Fruit fly (Drosophila melanogaster) whole organism, embryonic: ENCODE measurements around the gene Miga.

Experiments
- Antp ChIP-seq: fragments of 200-800 bp; sonication (Bioruptor generic); optimal IDR thresholded peaks from 3 replicates; lab custom pipeline; 2016; ENCODE audit warnings: missing biosample characterization, missing genetic modification characterization
- CG11398 ChIP-seq: fragments of 200-800 bp; sonication (Bioruptor generic); optimal IDR thresholded peaks from 2 replicates; lab custom pipeline; 2016; ENCODE audit warnings: missing biosample characterization, missing genetic modification characterization
- CG12236 ChIP-seq: fragments of 200-800 bp; sonication (Bioruptor generic); optimal IDR thresholded peaks from 2 replicates; lab custom pipeline; 2016; ENCODE audit warnings: missing biosample characterization, missing genetic modification characterization
- CG12299 ChIP-seq: fragments of 200-800 bp; sonication (Bioruptor generic); optimal IDR thresholded peaks from 2 replicates; lab custom pipeline; 2018; ENCODE audit warnings: missing biosample characterization, mild to moderate bottlenecking, missing genetic modification characterization
- CG12391 ChIP-seq: fragments of 200-800 bp; sonication (Bioruptor generic); optimal IDR thresholded peaks from 3 replicates; lab custom pipeline; 2018; ENCODE audit warnings: missing biosample characterization, mild to moderate bottlenecking, missing genetic modification characterization, moderate library complexity
- CG12769 ChIP-seq: fragments of 200-800 bp; sonication (Bioruptor generic); optimal IDR thresholded peaks from 2 replicates; lab custom pipeline; 2019; ENCODE audit warnings: missing biosample characterization, mild to moderate bottlenecking, missing genetic modification characterization, moderate library complexity
- CG13123 ChIP-seq: fragments of 200-800 bp; sonication (Bioruptor generic); optimal IDR thresholded peaks from 2 replicates; lab custom pipeline; 2016; ENCODE audit warnings: missing biosample characterization, missing genetic modification characterization
- CG14050 ChIP-seq: fragments of 200-800 bp; sonication (Bioruptor generic); IDR thresholded peaks from 3 replicates; pipeline ENCODE4 v1.3.6; 2022; ENCODE audit warnings: missing biosample characterization, missing genetic modification characterization
- CG14441 ChIP-seq: fragments of 200-800 bp; sonication (Bioruptor generic); IDR thresholded peaks from 2 replicates; pipeline ENCODE4 v1.3.6; 2022; ENCODE audit warnings: missing biosample characterization, missing genetic modification characterization
- CG14710 ChIP-seq: fragments of 200-800 bp; sonication (Bioruptor generic); optimal IDR thresholded peaks from 3 replicates; lab custom pipeline; 2019; ENCODE audit warnings: missing biosample characterization, mild to moderate bottlenecking, missing genetic modification characterization, moderate library complexity
- CG16779 ChIP-seq: fragments of 200-800 bp; sonication (Bioruptor generic); IDR thresholded peaks from 2 replicates; pipeline ENCODE4 v1.3.6; 2022; ENCODE audit warnings: missing biosample characterization, missing genetic modification characterization
- CG16813 ChIP-seq: fragments of 200-800 bp; sonication (Bioruptor generic); IDR thresholded peaks from 3 replicates; pipeline ENCODE4 v1.3.6; 2022; ENCODE audit warnings: missing biosample characterization, missing genetic modification characterization; ENCODE audit not compliant: partially characterized antibody
- CG17328 ChIP-seq: fragments of 200-800 bp; sonication (Bioruptor generic); IDR thresholded peaks from 2 replicates; pipeline ENCODE4 v1.3.6; 2022; ENCODE audit warnings: missing biosample characterization, missing genetic modification characterization
- CG17359 ChIP-seq: fragments of 200-800 bp; sonication (Bioruptor generic); optimal IDR thresholded peaks from 3 replicates; lab custom pipeline; 2018; ENCODE audit warnings: missing biosample characterization, mild to moderate bottlenecking, missing genetic modification characterization, moderate library complexity
- CG17829 ChIP-seq: fragments of 200-800 bp; optimal IDR thresholded peaks from 2 replicates; lab custom pipeline; 2019; ENCODE audit warnings: missing biosample characterization, mild to moderate bottlenecking, missing genetic modification characterization, moderate library complexity
- CG2116 ChIP-seq: fragments of 200-800 bp; sonication (Bioruptor generic); optimal IDR thresholded peaks from 3 replicates; lab custom pipeline; 2018; ENCODE audit warnings: missing biosample characterization, mild to moderate bottlenecking, missing genetic modification characterization
- CG2120 ChIP-seq: fragments of 200-800 bp; sonication (Bioruptor generic); optimal IDR thresholded peaks from 3 replicates; lab custom pipeline; 2016; ENCODE audit warnings: missing biosample characterization, missing genetic modification characterization
- CG2199 ChIP-seq: fragments of 200-800 bp; sonication (Bioruptor generic); IDR thresholded peaks from 3 replicates; pipeline ENCODE4 v1.3.6; 2022; ENCODE audit warnings: missing biosample characterization, missing genetic modification characterization
- CG4617 ChIP-seq: fragments of 200-800 bp; sonication (Bioruptor generic); optimal IDR thresholded peaks from 3 replicates; lab custom pipeline; 2016; ENCODE audit warnings: missing biosample characterization, missing genetic modification characterization, borderline replicate concordance
- CG7987 ChIP-seq: fragments of 200-800 bp; sonication (Bioruptor generic); optimal IDR thresholded peaks from 2 replicates; lab custom pipeline; 2018; ENCODE audit warnings: missing biosample characterization, mild to moderate bottlenecking, missing genetic modification characterization, moderate library complexity
- CG9797 ChIP-seq: fragments of 200-800 bp; sonication (Bioruptor generic); optimal IDR thresholded peaks from 3 replicates; lab custom pipeline; 2018; ENCODE audit warnings: missing biosample characterization, mild to moderate bottlenecking, missing genetic modification characterization
- Chrac-16 ChIP-seq: fragments of 200-800 bp; sonication (Bioruptor generic); optimal IDR thresholded peaks from 3 replicates; lab custom pipeline; 2016; ENCODE audit warnings: missing biosample characterization, missing genetic modification characterization
- Ets97D ChIP-seq: fragments of 200-800 bp; sonication (Bioruptor generic); optimal IDR thresholded peaks from 3 replicates; lab custom pipeline; 2016; ENCODE audit warnings: missing biosample characterization, missing genetic modification characterization
- HmgZ ChIP-seq: fragments of 200-800 bp; sonication (Bioruptor generic); optimal IDR thresholded peaks from 2 replicates; lab custom pipeline; 2018; ENCODE audit warnings: missing biosample characterization, mild to moderate bottlenecking, missing genetic modification characterization
- Meics ChIP-seq: fragments of 200-800 bp; sonication (Bioruptor generic); optimal IDR thresholded peaks from 2 replicates; lab custom pipeline; 2017; ENCODE audit warnings: missing biosample characterization, mild to moderate bottlenecking, missing genetic modification characterization
- NK7.1 ChIP-seq: fragments of 200-800 bp; sonication (Bioruptor generic); optimal IDR thresholded peaks from 3 replicates; lab custom pipeline; 2016; ENCODE audit warnings: missing biosample characterization, missing genetic modification characterization
- Nf-YC ChIP-seq: fragments of 200-800 bp; optimal IDR thresholded peaks from 3 replicates; lab custom pipeline; 2019; ENCODE audit warnings: missing biosample characterization, mild to moderate bottlenecking, missing genetic modification characterization, moderate library complexity
- Rfx ChIP-seq: fragments of 200-800 bp; sonication (Bioruptor generic); IDR thresholded peaks from 2 replicates; pipeline ENCODE4 v1.3.6; 2022; ENCODE audit warnings: missing biosample characterization, missing genetic modification characterization
- Sry-δ ChIP-seq: fragments of 200-800 bp; sonication (Bioruptor generic); optimal IDR thresholded peaks from 2 replicates; lab custom pipeline; 2016; ENCODE audit warnings: missing biosample characterization, missing genetic modification characterization
- bbx ChIP-seq: fragments of 200-800 bp; sonication (Bioruptor generic); IDR thresholded peaks from 2 replicates; pipeline ENCODE4 v1.3.6; 2022; ENCODE audit warnings: missing biosample characterization, missing genetic modification characterization; ENCODE audit not compliant: partially characterized antibody
- bcd ChIP-seq: fragments of 200-800 bp; sonication (Bioruptor generic); optimal IDR thresholded peaks from 2 replicates; lab custom pipeline; 2017; ENCODE audit warnings: missing biosample characterization, mild to moderate bottlenecking, missing genetic modification characterization
- caup ChIP-seq: fragments of 200-800 bp; sonication (Bioruptor generic); optimal IDR thresholded peaks from 3 replicates; lab custom pipeline; 2017; ENCODE audit warnings: missing biosample characterization, mild to moderate bottlenecking, missing genetic modification characterization, moderate library complexity; ENCODE audit not compliant: severe bottlenecking
- chif ChIP-seq, 2 experiments: fragments of 200-800 bp; sonication (Bioruptor generic); optimal IDR thresholded peaks; 3 replicates each; lab custom pipeline; 2016; ENCODE audit warnings: missing biosample characterization in 2 of 2, missing genetic modification characterization in 2 of 2
- crp ChIP-seq, 2 experiments: fragments of 200-800 bp; sonication (Bioruptor generic); optimal IDR thresholded peaks; 2 replicates in 1 of 2; 3 replicates in 1 of 2; lab custom pipeline; 2017; ENCODE audit warnings: missing biosample characterization in 2 of 2, missing genetic modification characterization in 2 of 2, mild to moderate bottlenecking in 1 of 2, moderate library complexity in 1 of 2
- dati ChIP-seq: fragments of 200-800 bp; sonication (Bioruptor generic); IDR thresholded peaks from 2 replicates; pipeline ENCODE4 v1.3.6; 2022; ENCODE audit warnings: missing biosample characterization, missing genetic modification characterization
- dpn ChIP-seq, 2 experiments: fragments of 200-800 bp; sonication (Bioruptor generic); optimal IDR thresholded peaks; 3 replicates each; lab custom pipeline; 2016; ENCODE audit warnings: missing biosample characterization in 2 of 2, missing genetic modification characterization in 2 of 2
- h ChIP-seq: fragments of >200 bp; optimal IDR thresholded peaks from 2 replicates; lab custom pipeline; 2017
- lmd ChIP-seq: fragments of 200-800 bp; sonication (Bioruptor generic); IDR thresholded peaks from 2 replicates; pipeline ENCODE4 v1.3.6; 2022; ENCODE audit warnings: missing biosample characterization, missing genetic modification characterization
- lola ChIP-seq, 3 experiments: fragments of >200 bp in 2 of 3; fragments of 200-800 bp in 1 of 3; sonication (Bioruptor generic) in 1 of 3; optimal IDR thresholded peaks; 2 replicates each; lab custom pipeline; 2017 to 2019; ENCODE audit warnings: missing biosample characterization in 3 of 3, missing genetic modification characterization in 3 of 3, mild to moderate bottlenecking in 1 of 3, moderate library complexity in 1 of 3
- otp ChIP-seq: fragments of 200-800 bp; sonication (Bioruptor generic); IDR thresholded peaks from 3 replicates; pipeline ENCODE4, ENCODE4 v1.3.6; 2022; ENCODE audit warnings: missing biosample characterization, missing genetic modification characterization
- phol ChIP-seq: fragments of 200-800 bp; sonication (Bioruptor generic); optimal IDR thresholded peaks from 3 replicates; lab custom pipeline; 2018; ENCODE audit warnings: missing biosample characterization, mild to moderate bottlenecking, missing genetic modification characterization, moderate library complexity
- prd ChIP-seq, 3 experiments: fragments of >200 bp in 2 of 3; fragments of 200-800 bp in 1 of 3; sonication (Bioruptor generic) in 1 of 3; optimal IDR thresholded peaks in 2 of 3; IDR thresholded peaks in 1 of 3; 2 replicates in 2 of 3; 3 replicates in 1 of 3; pipeline versions ENCODE4 v1.3.6 to Lab custom; 2017 to 2022; ENCODE audit warnings: missing biosample characterization in 1 of 3, missing genetic modification characterization in 1 of 3
- sob ChIP-seq: fragments of 200-800 bp; sonication (Bioruptor generic); IDR thresholded peaks from 2 replicates; pipeline ENCODE4 v1.3.6; 2022; ENCODE audit warnings: missing biosample characterization, missing genetic modification characterization
- ssp ChIP-seq: fragments of 200-800 bp; sonication (Bioruptor generic); IDR thresholded peaks from 2 replicates; pipeline ENCODE4 v1.3.6; 2022; ENCODE audit warnings: missing biosample characterization, missing genetic modification characterization
- stwl ChIP-seq: fragments of 200-800 bp; sonication (Bioruptor generic); optimal IDR thresholded peaks from 3 replicates; lab custom pipeline; 2018; ENCODE audit warnings: missing biosample characterization, mild to moderate bottlenecking, missing genetic modification characterization, moderate library complexity
- sug ChIP-seq: fragments of 200-800 bp; optimal IDR thresholded peaks from 2 replicates; lab custom pipeline; 2019; ENCODE audit warnings: missing biosample characterization, mild to moderate bottlenecking, missing genetic modification characterization, moderate library complexity
- trem ChIP-seq: fragments of 200-800 bp; optimal IDR thresholded peaks from 3 replicates; lab custom pipeline; 2019; ENCODE audit warnings: missing biosample characterization, mild to moderate bottlenecking, missing genetic modification characterization, moderate library complexity
- wor ChIP-seq: fragments of 200-800 bp; sonication (Bioruptor generic); IDR thresholded peaks from 2 replicates; pipeline ENCODE4 v1.3.6; 2022; ENCODE audit warnings: missing biosample characterization, missing genetic modification characterization
- zfh1 ChIP-seq: fragments of 200-800 bp; sonication (Bioruptor generic); IDR thresholded peaks from 3 replicates; pipeline ENCODE4 v1.3.6; 2022; ENCODE audit warnings: missing biosample characterization, missing genetic modification characterization

Miga gene

DNA sequence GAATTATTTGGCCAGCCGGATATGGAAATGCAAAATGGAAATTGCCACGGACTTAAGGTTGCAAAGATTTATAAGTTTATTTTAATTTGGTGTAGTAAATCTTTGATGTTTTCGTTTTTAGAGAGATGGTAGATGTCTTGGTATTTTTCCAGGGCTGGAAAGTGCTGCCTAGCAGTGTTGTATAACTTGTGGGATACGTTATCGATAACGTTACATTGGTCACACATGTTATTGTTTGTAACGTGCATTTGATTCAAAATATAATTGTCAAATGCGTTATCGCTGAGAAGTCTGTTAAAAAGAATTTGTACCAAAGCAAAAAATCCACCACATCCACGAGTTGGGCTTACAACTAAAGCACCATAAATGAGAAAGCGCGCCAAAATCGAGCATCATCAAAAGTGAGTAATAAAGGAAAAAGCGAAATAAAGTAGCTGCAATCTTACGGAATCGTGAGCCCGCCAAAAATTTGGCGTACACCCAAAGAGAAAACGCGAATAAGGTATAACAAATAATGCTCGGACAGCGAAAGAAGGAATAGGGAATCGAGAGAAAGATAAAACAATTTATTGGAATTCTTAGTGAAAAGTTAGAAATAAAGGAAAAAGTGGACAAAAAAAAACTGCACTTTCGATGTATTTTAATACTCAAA lies 30.4 kb downstream of the Miga start, which contains the start of gene PIG-T (continued):
- TF ChIP-seq trem (tag; lab: Kevin White, UChicago) = peak; percentile 37
- TF ChIP-seq bcd (GFP tag; lab: Kevin White, UChicago) = no peak
- no peak for TF ChIP-seq CG13123 (GFP tag; lab: Kevin White, UChicago)
- peak; percentile 18 for TF ChIP-seq CG12391 (tag; lab: Kevin White, UChicago)
- TF ChIP-seq wor (GFP tag; lab: Robert Waterston, UW) = no peak
- TF ChIP-seq CG9797 (GFP tag; lab: Kevin White, UChicago) = peak; percentile 19
- peak; percentile 17; the same call in 1 of the 2 replicates for TF ChIP-seq Rfx
- TF ChIP-seq HmgZ (tag; lab: Kevin White, UChicago) = no peak
- TF ChIP-seq CG2120 = peak; percentile 43
- TF ChIP-seq dpn (GFP tag; optimal IDR thresholded peaks at IDR 0.05; lab: Kevin White, UChicago) = peak in 1 of 2 experiments; percentile 30
- TF ChIP-seq CG12299 (tag; lab: Kevin White, UChicago) = no peak
- TF ChIP-seq caup = no peak
- no peak for TF ChIP-seq sug (tag; lab: Kevin White, UChicago)
- TF ChIP-seq sob (GFP tag; lab: Robert Waterston, UW) = peak; percentile 11; the same call in 1 of the 2 replicates
- peak in 1 of 2 experiments; percentile 58 for TF ChIP-seq crp (GFP tag; optimal IDR thresholded peaks at IDR 0.05; lab: Kevin White, UChicago)
- TF ChIP-seq otp (GFP tag; lab: Robert Waterston, UW) = no peak
- TF ChIP-seq Nf-YC = peak; percentile 2
- TF ChIP-seq CG17328 (GFP tag; lab: Robert Waterston, UW) = no peak
- no peak for TF ChIP-seq h (lab: Kevin White, UChicago)
- no peak for TF ChIP-seq dati (GFP tag; lab: Robert Waterston, UW)
- peak; percentile 30 for TF ChIP-seq Ets97D (GFP tag; lab: Kevin White, UChicago)
- TF ChIP-seq prd (optimal IDR thresholded peaks at IDR 0.05; lab: Kevin White, UChicago) = no peak
- peak; percentile 27; the same call in 1 of the 3 replicates for TF ChIP-seq prd (GFP tag; IDR thresholded peaks at IDR 0.05; lab: Robert Waterston, UW)
- TF ChIP-seq CG17359 (tag; lab: Kevin White, UChicago) = no peak
- TF ChIP-seq stwl (tag; lab: Kevin White, UChicago) = peak; percentile 12
- no peak for TF ChIP-seq lola (GFP tag; optimal IDR thresholded peaks at IDR 0.05; lab: Kevin White, UChicago)
- TF ChIP-seq Antp = no peak
- peak; percentile 81 for TF ChIP-seq CG2116 (GFP tag; lab: Kevin White, UChicago)
- TF ChIP-seq CG7987 (GFP tag; lab: Kevin White, UChicago) = no peak
- TF ChIP-seq CG17829 (tag; lab: Kevin White, UChicago) = peak; percentile 24
- TF ChIP-seq NK7.1 = no peak
- TF ChIP-seq CG14710 (tag; lab: Kevin White, UChicago) = peak; percentile 9
- no peak for TF ChIP-seq lmd (GFP tag; lab: Robert Waterston, UW)
- TF ChIP-seq CG2199 (GFP tag; lab: Robert Waterston, UW) = no peak
- TF ChIP-seq CG14050 (GFP tag; lab: Robert Waterston, UW) = no peak
- TF ChIP-seq CG4617 = peak; percentile 71
- TF ChIP-seq bbx = no peak
- no peak for TF ChIP-seq Meics (GFP tag; lab: Kevin White, UChicago)
- no peak for TF ChIP-seq CG16779 (GFP tag; lab: Robert Waterston, UW)
- no peak for TF ChIP-seq CG14441 (GFP tag; lab: Robert Waterston, UW)
- no peak for TF ChIP-seq CG16813 (GFP tag; lab: Robert Waterston, UW)
- TF ChIP-seq phol (tag; lab: Kevin White, UChicago) = peak; percentile 23
- TF ChIP-seq CG11398 = no peak
- no peak for TF ChIP-seq Chrac-16 (GFP tag; lab: Kevin White, UChicago)
- no peak for TF ChIP-seq chif (GFP tag; optimal IDR thresholded peaks at IDR 0.05; lab: Kevin White, UChicago)
- no peak for TF ChIP-seq ssp
- no peak for TF ChIP-seq CG12769 (tag; lab: Kevin White, UChicago)
- no peak for TF ChIP-seq zfh1
- TF ChIP-seq Sry-δ (GFP tag; lab: Kevin White, UChicago) = peak; percentile 78
- TF ChIP-seq CG12236 (GFP tag; lab: Kevin White, UChicago) = no peak
